Worm (Caenorhabditis elegans) whole organism, early embryonic: ENCODE results near the gene frpr-10.

Experiments
- B0310.2 ChIP-seq: sonication (generic microtip); optimal IDR thresholded peaks from 2 replicates; lab custom pipeline; 2016; ENCODE audit warnings: mild to moderate bottlenecking, missing genetic modification characterization, missing compliant biosample characterization
- F13C5.2 ChIP-seq: sonication (generic microtip); optimal IDR thresholded peaks from 2 replicates; lab custom pipeline; 2017; ENCODE audit warnings: mild to moderate bottlenecking, missing genetic modification characterization, inconsistent platforms, missing compliant biosample characterization
- aly-1 ChIP-seq: sonication (generic microtip); optimal IDR thresholded peaks from 2 replicates; lab custom pipeline; 2016; ENCODE audit warnings: missing genetic modification characterization, missing compliant biosample characterization
- ama-1 ChIP-seq: fragments of 150-350 bp; optimal IDR thresholded peaks from 2 replicates; lab custom pipeline; 2014
- ceh-13 ChIP-seq: fragments of 200-800 bp; sonication (Bioruptor generic); optimal IDR thresholded peaks from 2 replicates; lab custom pipeline; 2018; ENCODE audit warnings: mild to moderate bottlenecking, missing genetic modification characterization, missing compliant biosample characterization
- ceh-36 ChIP-seq: sonication (generic microtip); optimal IDR thresholded peaks from 2 replicates; lab custom pipeline; 2016; ENCODE audit warnings: missing genetic modification characterization, inconsistent platforms, missing compliant biosample characterization
- ets-7 ChIP-seq: sonication (generic microtip); optimal IDR thresholded peaks from 2 replicates; lab custom pipeline; 2016; ENCODE audit warnings: missing genotype, missing genetic modification characterization, missing compliant biosample characterization
- flt-1 ChIP-seq: fragments of 200-800 bp; sonication (Bioruptor generic); IDR thresholded peaks from 2 replicates; pipeline ENCODE4 v1.3.6; 2022; ENCODE audit warnings: missing genetic modification characterization, missing compliant biosample characterization
- hmbx-1 ChIP-seq: sonication (generic microtip); optimal IDR thresholded peaks from 2 replicates; lab custom pipeline; 2016; ENCODE audit warnings: mild to moderate bottlenecking, missing genetic modification characterization, missing compliant biosample characterization
- hmg-4 ChIP-seq: fragments of 200-800 bp; sonication (Bioruptor generic); optimal IDR thresholded peaks from 2 replicates; lab custom pipeline; 2018; ENCODE audit warnings: mild to moderate bottlenecking, missing genetic modification characterization, missing compliant biosample characterization
- hnd-1 ChIP-seq: sonication (generic microtip); optimal IDR thresholded peaks from 2 replicates; lab custom pipeline; 2016; ENCODE audit warnings: missing genetic modification characterization, missing compliant biosample characterization
- pes-1 ChIP-seq: fragments of 200-800 bp; sonication (Bioruptor generic); IDR thresholded peaks from 2 replicates; pipeline ENCODE4 v1.3.6; 2022; ENCODE audit warnings: missing genetic modification reagents, missing genetic modification characterization, missing compliant biosample characterization
- scrt-1 ChIP-seq: fragments of 200-800 bp; sonication (Bioruptor generic); IDR thresholded peaks from 2 replicates; pipeline ENCODE4 v1.3.6; 2022; ENCODE audit warnings: missing genetic modification characterization, missing compliant biosample characterization
- sea-1 ChIP-seq: fragments of 200-800 bp; sonication (Bioruptor generic); conservative IDR thresholded peaks from 2 replicates; pipeline ENCODE4 v1.3.6; 2022; ENCODE audit warnings: missing genetic modification characterization, missing compliant biosample characterization
- tbx-11 ChIP-seq: fragments of 200-800 bp; sonication (Bioruptor generic); IDR thresholded peaks from 2 replicates; pipeline ENCODE4 v1.3.6; 2022; ENCODE audit warnings: missing genetic modification characterization, missing compliant biosample characterization
- tbx-37 ChIP-seq: fragments of 200-800 bp; sonication (Bioruptor generic); conservative IDR thresholded peaks from 2 replicates; pipeline ENCODE4 v1.3.6; 2022; ENCODE audit warnings: missing genetic modification reagents, missing genetic modification characterization, missing compliant biosample characterization
- tra-4 ChIP-seq: sonication (generic microtip); optimal IDR thresholded peaks from 2 replicates; lab custom pipeline; 2017; ENCODE audit warnings: missing genetic modification characterization, missing compliant biosample characterization

Gene frpr-10

ce11 chrIV:7957504-7957903 lies at the start of gene frpr-10:
frpr-10 (plus strand) TSS chrIV:7957804.
- TF ChIP-seq sea-1 (GFP tag; lab: Robert Waterston, UW) (no peak), ets-7 (tag; lab: Kevin White, UChicago) (no peak), ceh-13 (GFP tag; lab: Kevin White, UChicago) (no peak), tbx-11 (GFP tag; lab: Robert Waterston, UW) (no peak), ama-1 (lab: Kevin White, UChicago) (no peak), F13C5.2 (tag; lab: Kevin White, UChicago) (no peak), hnd-1 (tag; lab: Kevin White, UChicago) (no peak), scrt-1 (GFP tag; lab: Robert Waterston, UW) (no peak), hmg-4 (GFP tag; lab: Kevin White, UChicago) (no peak), hmbx-1 (no peak), flt-1 (GFP tag; lab: Robert Waterston, UW) (no peak), B0310.2 (tag; lab: Kevin White, UChicago) (no peak), aly-1 (tag; lab: Kevin White, UChicago) (no peak), pes-1 (no peak), tbx-37 (no peak)

DNA sequence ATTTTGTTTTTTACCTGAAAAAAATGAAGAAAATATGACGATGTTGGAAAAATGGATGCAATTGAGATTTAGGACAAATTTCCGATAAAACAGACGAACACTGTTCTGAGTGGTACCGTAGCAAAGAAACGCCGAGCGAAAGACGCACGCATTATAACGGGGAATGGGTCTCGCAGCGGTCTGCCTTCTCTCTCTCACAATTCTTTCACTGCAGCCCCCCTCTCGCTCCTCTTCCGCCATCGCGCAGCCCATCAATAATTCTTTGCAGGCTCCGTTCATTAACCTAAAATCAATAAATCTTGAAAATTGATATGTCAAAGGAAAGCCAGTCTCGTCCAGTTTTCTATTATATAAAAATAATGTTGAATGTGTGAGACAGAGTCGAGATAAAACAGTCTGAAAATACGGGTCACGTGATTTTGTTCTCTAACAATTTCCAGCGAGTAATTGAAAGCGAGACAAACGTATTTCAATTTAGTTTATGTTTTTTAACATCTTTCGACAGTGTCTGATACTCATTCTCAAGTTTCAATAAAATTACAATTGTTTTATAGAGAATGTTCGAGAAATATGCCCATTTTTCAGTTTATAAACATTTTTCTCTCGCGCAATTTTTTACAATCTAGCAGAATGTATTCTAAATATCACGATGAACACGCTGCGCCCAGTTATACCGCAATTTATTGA lies 48.0 kb upstream of the frpr-10 start:
- peak; percentile 31 for TF ChIP-seq hmg-4 (GFP tag; lab: Kevin White, UChicago)
- TF ChIP-seq B0310.2 (tag; lab: Kevin White, UChicago) = no peak
- no peak for TF ChIP-seq F13C5.2 (tag; lab: Kevin White, UChicago)

DNA sequence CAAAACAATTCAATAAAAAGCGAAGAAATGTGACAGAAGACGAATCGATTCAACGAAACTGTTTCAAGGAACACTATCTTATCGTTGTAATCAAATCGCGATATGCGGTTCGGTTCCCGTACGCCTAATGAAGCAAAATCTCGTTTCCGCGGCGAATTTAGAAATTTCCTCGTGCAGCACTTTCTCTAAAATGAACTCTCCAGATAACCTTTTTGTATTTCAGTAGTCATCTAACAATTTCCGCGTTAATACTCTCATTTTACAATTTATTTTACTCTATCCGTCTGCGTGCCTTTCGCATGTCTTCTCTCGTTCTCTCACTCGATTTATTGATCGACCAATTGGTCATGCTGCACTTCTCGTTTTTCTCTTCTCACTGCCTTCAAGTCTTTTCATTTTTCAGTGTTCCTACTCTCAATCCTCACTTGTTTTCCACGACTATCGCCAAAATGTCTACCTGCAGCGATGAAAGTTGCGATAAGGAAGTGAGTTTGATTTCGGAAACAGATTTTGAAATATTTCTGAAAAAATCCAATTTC lies 47.3 kb upstream of the frpr-10 start, which contains the start of the genes npp-27 and ntl-4:
TSS of gene npp-27 (minus strand) at position 51 of the 539 bp plus-strand sequence.
TSS of gene ntl-4 (plus strand) at position 379 of the 539 bp plus-strand sequence.
- no peak for TF ChIP-seq tbx-37
- TF ChIP-seq sea-1 (GFP tag; lab: Robert Waterston, UW) = no peak

DNA sequence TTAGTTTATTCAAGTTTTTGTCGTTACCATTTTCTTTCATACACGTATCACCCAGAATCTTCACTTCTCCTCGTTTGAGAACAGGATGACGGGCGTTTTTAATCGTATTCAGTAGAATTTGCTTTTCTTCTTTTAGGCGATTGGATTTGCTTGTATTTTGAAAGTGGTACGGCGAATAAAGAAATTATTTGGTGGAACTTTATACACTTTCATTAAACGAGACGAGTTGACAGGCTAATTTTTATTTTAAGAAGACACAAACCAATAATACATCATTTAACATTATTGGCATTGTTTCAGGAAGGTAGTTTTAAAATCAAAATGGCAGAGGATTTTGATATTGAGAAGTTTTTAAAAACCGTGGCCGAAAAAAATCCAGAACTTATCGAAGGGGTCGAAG lies 42.6 kb upstream of the frpr-10 start, which contains the start of gene C49H3.4:
TSS of gene C49H3.4 (plus strand) at position 301 of the 400 bp plus-strand sequence.
- TF ChIP-seq hmg-4 (GFP tag; lab: Kevin White, UChicago) = no peak

DNA sequence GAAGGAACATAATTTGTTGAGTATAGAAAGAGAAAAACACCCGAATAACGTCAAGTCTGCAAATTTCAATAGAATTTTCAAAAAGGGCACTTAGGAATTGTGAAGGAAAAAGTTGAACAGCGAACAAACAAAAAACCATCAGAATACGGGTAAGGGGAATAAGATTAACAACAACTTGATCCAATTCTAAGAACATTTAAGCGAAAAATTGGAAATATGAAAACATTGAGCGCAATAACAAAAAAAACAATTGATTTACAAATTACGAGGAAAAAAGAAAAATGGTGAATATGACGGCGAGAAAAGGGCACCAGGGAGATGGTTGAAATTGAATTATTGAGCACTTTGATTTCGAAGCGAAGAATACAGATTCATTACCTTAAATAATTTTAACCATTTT lies 40.7 kb upstream of the frpr-10 start:
- TF ChIP-seq hnd-1 (tag; lab: Kevin White, UChicago) (no peak), ceh-13 (GFP tag; lab: Kevin White, UChicago) (no peak), hmg-4 (GFP tag; lab: Kevin White, UChicago) (no peak), hmbx-1 (no peak), ets-7 (tag; lab: Kevin White, UChicago) (no peak), F13C5.2 (tag; lab: Kevin White, UChicago) (no peak), tra-4 (tag; lab: Kevin White, UChicago) (no peak), ama-1 (lab: Kevin White, UChicago) (no peak), ceh-36 (tag; lab: Kevin White, UChicago) (no peak), scrt-1 (GFP tag; lab: Robert Waterston, UW) (no peak), tbx-37 (no peak), flt-1 (GFP tag; lab: Robert Waterston, UW) (no peak)

DNA sequence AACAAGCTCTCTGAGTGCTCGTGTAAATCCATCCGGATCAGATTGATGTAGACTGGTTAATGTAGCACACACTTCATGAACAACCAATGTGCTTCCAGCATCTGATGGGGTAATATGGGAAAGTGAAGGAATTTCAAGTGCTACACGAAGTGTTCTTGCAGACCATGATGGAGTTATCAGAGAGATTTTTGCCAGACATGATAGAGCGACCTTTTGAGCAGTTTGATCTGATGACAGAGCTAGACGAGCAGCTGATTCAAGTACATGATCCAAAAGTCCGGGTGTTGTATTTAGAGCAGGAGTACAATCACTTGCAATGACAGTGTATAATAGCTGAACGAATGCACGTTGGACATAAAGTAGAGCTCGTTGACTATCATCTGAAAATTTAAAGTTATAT lies 39.7 kb upstream of the frpr-10 start:
- no peak for TF ChIP-seq pes-1
- TF ChIP-seq hmg-4 (GFP tag; lab: Kevin White, UChicago) = no peak
- no peak for TF ChIP-seq scrt-1 (GFP tag; lab: Robert Waterston, UW)
- TF ChIP-seq F13C5.2 (tag; lab: Kevin White, UChicago) = no peak
- no peak for TF ChIP-seq aly-1 (tag; lab: Kevin White, UChicago)
- no peak for TF ChIP-seq ceh-13 (GFP tag; lab: Kevin White, UChicago)
- no peak for TF ChIP-seq sea-1 (GFP tag; lab: Robert Waterston, UW)
- no peak for TF ChIP-seq hmbx-1

- TF ChIP-seq pes-1 (no peak), ama-1 (lab: Kevin White, UChicago) (no peak), hmg-4 (GFP tag; lab: Kevin White, UChicago) (no peak), scrt-1 (GFP tag; lab: Robert Waterston, UW) (no peak), ceh-36 (tag; lab: Kevin White, UChicago) (no peak), F13C5.2 (tag; lab: Kevin White, UChicago) (no peak), hmbx-1 (no peak), tra-4 (tag; lab: Kevin White, UChicago) (no peak), hnd-1 (tag; lab: Kevin White, UChicago) (no peak), aly-1 (tag; lab: Kevin White, UChicago) (no peak), ceh-13 (GFP tag; lab: Kevin White, UChicago) (no peak), sea-1 (GFP tag; lab: Robert Waterston, UW) (no peak), tbx-11 (GFP tag; lab: Robert Waterston, UW) (no peak), B0310.2 (tag; lab: Kevin White, UChicago) (no peak), tbx-37 (no peak), ets-7 (tag; lab: Kevin White, UChicago) (no peak), flt-1 (GFP tag; lab: Robert Waterston, UW) (no peak)
Measured at ce11 chrIV:7920126-7920525, 37.5 kb upstream of the frpr-10 start, which contains the start of gene C49H3.16. C49H3.16 (plus strand) TSS chrIV:7920426.
